Worm (Caenorhabditis elegans): ENCODE data around the gene dhs-7.

ce11 chrII:7174843-7175242, 33.4 kb downstream of the dhs-7 start, which contains the start of gene glc-4:
- no peak for TF ChIP-seq F57A8.1 (GFP tag; optimal IDR thresholded peaks at IDR 0.05)
- no peak for TF ChIP-seq snpc-4 (GFP tag; optimal IDR thresholded peaks at IDR 0.05)
- TF ChIP-seq snpc-4 (tag; optimal IDR thresholded peaks at IDR 0.05), result no peak
- TF ChIP-seq F52B5.7 (tag; optimal IDR thresholded peaks at IDR 0.05), result no peak
- no peak for TF ChIP-seq lin-54 (GFP tag; optimal IDR thresholded peaks at IDR 0.05)
- no peak for TF ChIP-seq hsf-1 (GFP tag; IDR thresholded peaks at IDR 0.05)
- TF ChIP-seq F37B4.10 (GFP tag; IDR thresholded peaks at IDR 0.05), result no peak
- TF ChIP-seq T07F8.4 (tag; optimal IDR thresholded peaks at IDR 0.05), result no peak
- no peak for TF ChIP-seq aptf-2 (GFP tag; conservative IDR thresholded peaks at IDR 0.05)
- no peak for TF ChIP-seq F39B2.1 (GFP tag; IDR thresholded peaks at IDR 0.05)
- no peak for TF ChIP-seq pha-4 (tag; optimal IDR thresholded peaks at IDR 0.05)
- TF ChIP-seq snpc-3.4 (tag; optimal IDR thresholded peaks at IDR 0.05), result no peak
- TF ChIP-seq mcd-1 (GFP tag; IDR thresholded peaks at IDR 0.05), result no peak
- TF ChIP-seq snpc-1.1 (tag; optimal IDR thresholded peaks at IDR 0.05; ENCODE audit: insufficient read depth), result no peak
- TF ChIP-seq pbrm-1 (GFP tag; IDR thresholded peaks at IDR 0.05), result no peak

All from whole organism, young adult.